Fruit fly (Drosophila melanogaster) whole organism, adult: ENCODE results near the gene CG11760.

Source experiments
- CG11617 ChIP-seq: fragments of 200-800 bp; sonication (Bioruptor generic); optimal IDR thresholded peaks from 2 replicates; lab custom pipeline; 2017; ENCODE audit warnings: mild to moderate bottlenecking, missing biosample characterization, missing genetic modification reagents, missing genetic modification characterization
- CG12768 ChIP-seq: fragments of 200-800 bp; sonication (Bioruptor generic); optimal IDR thresholded peaks from 2 replicates; lab custom pipeline; 2017; ENCODE audit warnings: missing biosample characterization, missing genetic modification characterization, mild to moderate bottlenecking, moderate library complexity, missing genetic modification reagents
- CG14711 ChIP-seq: fragments of 200-800 bp; sonication (Bioruptor generic); optimal IDR thresholded peaks from 2 replicates; lab custom pipeline; 2018; ENCODE audit warnings: missing biosample characterization, mild to moderate bottlenecking, missing genetic modification characterization, moderate library complexity
- CG1620 ChIP-seq: fragments of 200-800 bp; sonication (Bioruptor generic); optimal IDR thresholded peaks from 2 replicates; lab custom pipeline; 2016; ENCODE audit warnings: missing biosample characterization, missing genetic modification characterization
- CG33017 ChIP-seq: fragments of 200-800 bp; sonication (Bioruptor generic); optimal IDR thresholded peaks from 2 replicates; lab custom pipeline; 2018; ENCODE audit warnings: missing biosample characterization, mild to moderate bottlenecking, missing genetic modification characterization, moderate library complexity
- CG5204 ChIP-seq: fragments of 200-800 bp; sonication (Bioruptor generic); optimal IDR thresholded peaks from 2 replicates; lab custom pipeline; 2016; ENCODE audit warnings: missing biosample characterization, missing genetic modification characterization
- CG7045 ChIP-seq: fragments of 200-800 bp; sonication (Bioruptor generic); optimal IDR thresholded peaks from 2 replicates; lab custom pipeline; 2017; ENCODE audit warnings: missing biosample characterization, mild to moderate bottlenecking, missing genetic modification characterization
- CG7101 ChIP-seq: fragments of 200-800 bp; sonication (Bioruptor generic); optimal IDR thresholded peaks from 2 replicates; lab custom pipeline; 2018; ENCODE audit warnings: missing biosample characterization, mild to moderate bottlenecking, missing genetic modification characterization, moderate library complexity
- Clk ChIP-seq: fragments of 200-800 bp; sonication (Bioruptor generic); optimal IDR thresholded peaks from 2 replicates; lab custom pipeline; 2017; ENCODE audit warnings: missing biosample characterization, missing genetic modification characterization
- Crg-1 ChIP-seq: fragments of 200-800 bp; sonication (Bioruptor generic); optimal IDR thresholded peaks from 2 replicates; lab custom pipeline; 2016; ENCODE audit warnings: missing biosample characterization, missing genetic modification characterization
- Hr96 ChIP-seq: fragments of 200-800 bp; sonication (Bioruptor generic); optimal IDR thresholded peaks from 2 replicates; lab custom pipeline; 2016; ENCODE audit warnings: missing biosample characterization, missing genetic modification characterization
- Mnt ChIP-seq: fragments of 200-800 bp; sonication (Bioruptor generic); optimal IDR thresholded peaks from 2 replicates; lab custom pipeline; 2016; ENCODE audit warnings: missing biosample characterization, mild to moderate bottlenecking, missing genetic modification characterization
- bab1 ChIP-seq: fragments of 200-800 bp; sonication (Bioruptor generic); optimal IDR thresholded peaks from 3 replicates; lab custom pipeline; 2019; ENCODE audit warnings: missing biosample characterization, mild to moderate bottlenecking, missing genetic modification characterization, moderate library complexity
- cic ChIP-seq: fragments of 200-800 bp; sonication (Bioruptor generic); optimal IDR thresholded peaks from 2 replicates; lab custom pipeline; 2017; ENCODE audit warnings: missing biosample characterization, mild to moderate bottlenecking, missing genetic modification characterization, moderate library complexity
- cnc ChIP-seq, 2 experiments: fragments of >200 bp; optimal IDR thresholded peaks; 2 replicates each; lab custom pipeline; 2017
- kay ChIP-seq: fragments of 200-800 bp; sonication (Bioruptor generic); peaks from one replicate; lab custom pipeline; 2016; ENCODE audit warnings: missing biosample characterization, missing genetic modification characterization, borderline replicate concordance
- ovo ChIP-seq: fragments of 200-800 bp; sonication (Bioruptor generic); optimal IDR thresholded peaks from 2 replicates; lab custom pipeline; 2016; ENCODE audit warnings: missing biosample characterization, missing genetic modification characterization
- pad ChIP-seq: fragments of 200-800 bp; sonication (Bioruptor generic); optimal IDR thresholded peaks from 3 replicates; lab custom pipeline; 2017; ENCODE audit warnings: missing biosample characterization, missing genetic modification characterization, mild to moderate bottlenecking, moderate library complexity, missing genetic modification reagents
- tj ChIP-seq: fragments of 200-800 bp; sonication (Bioruptor generic); optimal IDR thresholded peaks from 3 replicates; lab custom pipeline; 2017; ENCODE audit warnings: missing biosample characterization, mild to moderate bottlenecking, missing genetic modification characterization, moderate library complexity
- toe ChIP-seq: fragments of 200-800 bp; sonication (Bioruptor generic); optimal IDR thresholded peaks from 2 replicates; lab custom pipeline; 2016; ENCODE audit warnings: missing biosample characterization, missing genetic modification characterization

Gene CG11760

dm6 chr3R:8721071-8721470, 2.1 kb downstream of the CG11760 start, which contains the start of gene CG8136:
CG8136 (plus strand) TSS chr3R:8721371.
- no peak for TF ChIP-seq pad
- peak; percentile 47 for TF ChIP-seq kay (GFP tag; lab: Kevin White, UChicago)
- no peak for TF ChIP-seq CG7101 (tag; lab: Kevin White, UChicago)

- no peak for TF ChIP-seq toe
- peak; percentile 58 for TF ChIP-seq tj (GFP tag; lab: Kevin White, UChicago)
- no peak for TF ChIP-seq pad
Measured at dm6 chr3R:8722962-8723548, 4.1 kb downstream of the CG11760 start, which contains the start of gene nom. nom (plus strand) TSS chr3R:8723174.

DNA sequence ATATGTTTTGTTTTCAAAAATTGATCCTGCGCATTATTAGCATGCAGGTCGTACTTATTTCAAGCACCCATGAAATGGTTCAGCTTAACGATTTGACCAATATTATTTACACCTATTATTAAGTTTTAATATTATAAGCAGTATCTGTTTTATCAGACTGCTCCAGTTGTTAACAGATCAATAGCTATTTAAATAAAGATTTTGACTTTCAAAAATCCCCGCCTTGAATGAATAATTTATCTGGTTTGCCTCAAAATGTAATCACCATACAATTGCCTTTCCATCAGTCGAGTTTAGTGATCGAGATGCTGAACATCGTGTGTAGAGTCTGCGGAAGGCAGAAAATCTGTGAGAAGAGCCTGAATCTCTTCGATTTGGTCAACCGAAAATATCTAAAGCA, 6.2 kb downstream of the CG11760 start, which contains the start of gene ouib:
Gene ouib (plus strand): TSS at position 301 of the 400 bp plus-strand sequence.
- TF ChIP-seq toe (no peak), Crg-1 (GFP tag; lab: Kevin White, UChicago) (no peak), Clk (no peak), kay (GFP tag; lab: Kevin White, UChicago) (peak; percentile 73), CG12768 (no peak)

dm6 chr3R:8726632-8727031, 7.6 kb downstream of the CG11760 start, which contains the start of gene CG8159:
CG8159 (plus strand) TSS chr3R:8726854.
- TF ChIP-seq CG1620 (GFP tag; lab: Kevin White, UChicago) (no peak), CG5204 (GFP tag; lab: Kevin White, UChicago) (no peak), CG11617 (GFP tag; lab: Kevin White, UChicago) (no peak), toe (no peak), pad (no peak), Clk (no peak), cnc (optimal IDR thresholded peaks at IDR 0.05; lab: Kevin White, UChicago) (no peak), CG14711 (no peak), Mnt (peak; percentile 19), tj (GFP tag; lab: Kevin White, UChicago) (no peak), CG7101 (tag; lab: Kevin White, UChicago) (peak; percentile 25), Crg-1 (GFP tag; lab: Kevin White, UChicago) (no peak), cic (no peak), bab1 (GFP tag; lab: Kevin White, UChicago) (no peak), CG12768 (no peak), ovo (GFP tag; lab: Kevin White, UChicago) (no peak)

DNA sequence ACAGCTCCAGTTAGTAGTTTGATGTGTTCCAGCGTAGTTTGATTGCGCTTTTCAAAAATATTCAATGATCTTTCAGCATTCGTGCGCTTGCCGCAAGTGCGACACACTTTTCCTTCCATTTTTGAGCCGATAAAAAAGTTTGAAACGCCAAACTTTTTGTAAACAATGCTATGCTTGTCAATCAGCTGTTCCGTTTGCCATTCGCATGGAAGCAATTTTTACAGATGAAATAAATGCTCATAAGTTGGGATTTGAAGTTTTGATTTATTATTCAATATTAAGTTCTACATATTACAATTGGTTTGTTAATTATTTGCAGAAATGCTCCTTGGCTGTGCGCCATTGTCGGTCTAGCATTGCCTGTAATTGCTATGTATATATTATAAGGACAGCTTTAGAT, 10.5 kb downstream of the CG11760 start, which contains the start of gene ranshi:
Gene ranshi (minus strand): TSS at position 152 of the 400 bp plus-strand sequence.
- TF ChIP-seq pad (no peak), CG5204 (GFP tag; lab: Kevin White, UChicago) (no peak), kay (GFP tag; lab: Kevin White, UChicago) (peak; percentile 39), CG11617 (GFP tag; lab: Kevin White, UChicago) (no peak)

dm6 chr3R:8731597-8732263, 12.7 kb downstream of the CG11760 start, which contains the start of the genes M1BP and CG8202:
M1BP (minus strand) TSS chr3R:8731698.
CG8202 (plus strand) TSS chr3R:8732091.
- TF ChIP-seq Hr96 (GFP tag; lab: Kevin White, UChicago) (no peak), CG7045 (GFP tag; lab: Kevin White, UChicago) (peak; percentile 92), CG5204 (GFP tag; lab: Kevin White, UChicago) (no peak), CG1620 (GFP tag; lab: Kevin White, UChicago) (peak; percentile 68), tj (GFP tag; lab: Kevin White, UChicago) (peak; percentile 76), CG11617 (GFP tag; lab: Kevin White, UChicago) (peak; percentile 96), kay (GFP tag; lab: Kevin White, UChicago) (peak; percentile 25), Crg-1 (GFP tag; lab: Kevin White, UChicago) (peak; percentile 67), cnc (optimal IDR thresholded peaks at IDR 0.05; lab: Kevin White, UChicago) (no peak), toe (peak; percentile 74), ovo (GFP tag; lab: Kevin White, UChicago) (peak; percentile 73), Mnt (peak; percentile 53), CG7101 (tag; lab: Kevin White, UChicago) (peak; percentile 93), CG33017 (tag; lab: Kevin White, UChicago) (peak; percentile 90), cic (peak; percentile 1), CG14711 (peak; percentile 84), CG12768 (peak; percentile 93), pad (peak; percentile 77), Clk (peak; percentile 1), bab1 (GFP tag; lab: Kevin White, UChicago) (peak; percentile 75)

DNA sequence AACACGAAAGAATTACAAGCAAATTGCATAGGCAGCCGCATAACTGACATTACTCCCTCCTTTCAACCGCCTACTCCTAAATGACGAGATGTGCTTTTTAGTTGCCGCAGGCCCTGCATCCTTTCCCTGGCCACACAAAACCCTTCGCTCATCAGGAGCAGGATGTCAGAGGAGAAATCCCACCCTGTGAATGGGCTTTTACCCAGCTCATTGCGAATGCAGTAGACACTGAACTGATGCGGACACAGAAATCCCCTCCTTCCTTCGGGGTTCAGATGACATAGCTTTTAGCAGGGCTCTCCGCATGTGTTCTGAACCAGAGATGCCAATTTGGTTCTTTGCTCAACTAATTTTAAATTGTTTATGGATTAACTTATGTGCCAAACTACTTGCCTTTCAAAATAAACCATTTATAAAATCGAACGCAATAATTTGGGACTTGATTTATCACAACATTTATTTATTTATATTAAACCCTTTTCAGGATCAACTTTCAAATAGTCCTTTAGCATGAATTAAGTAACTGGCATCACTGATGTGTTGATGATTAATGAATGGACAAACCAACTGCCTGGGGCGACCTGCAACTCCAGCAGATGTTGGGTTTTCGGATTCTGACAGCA, 20.3 kb downstream of the CG11760 start:
- TF ChIP-seq CG12768 (no peak), bab1 (GFP tag; lab: Kevin White, UChicago) (no peak), cnc (optimal IDR thresholded peaks at IDR 0.05; lab: Kevin White, UChicago) (no peak), Mnt (no peak), kay (GFP tag; lab: Kevin White, UChicago) (no peak), CG7045 (GFP tag; lab: Kevin White, UChicago) (no peak), CG14711 (no peak), tj (GFP tag; lab: Kevin White, UChicago) (no peak), ovo (GFP tag; lab: Kevin White, UChicago) (no peak), CG11617 (GFP tag; lab: Kevin White, UChicago) (no peak), Crg-1 (GFP tag; lab: Kevin White, UChicago) (no peak), CG33017 (tag; lab: Kevin White, UChicago) (no peak), CG5204 (GFP tag; lab: Kevin White, UChicago) (no peak), cic (no peak), CG7101 (tag; lab: Kevin White, UChicago) (no peak)
